Fruit fly (Drosophila melanogaster): ENCODE results near the gene CG32344.

Gene CG32344

DNA sequence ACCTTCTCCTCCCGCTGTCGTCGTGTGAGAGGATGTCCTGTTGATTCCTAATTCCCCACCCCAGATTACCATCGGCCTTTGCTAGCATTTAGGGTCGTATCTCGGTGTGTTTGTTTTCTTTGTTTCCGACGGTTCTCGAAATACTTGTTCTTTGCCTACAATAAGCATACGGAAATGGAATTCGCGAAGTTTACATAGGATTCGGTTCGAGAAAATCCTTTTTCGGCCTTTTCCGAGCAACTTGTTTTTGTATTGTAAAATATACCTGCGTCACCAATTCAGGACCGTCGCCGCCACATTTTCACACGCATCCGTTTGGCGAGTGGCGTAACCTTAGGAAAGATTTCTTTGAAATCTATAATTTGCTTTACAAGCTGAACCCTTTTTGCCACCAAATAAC, 26.1 kb downstream of the CG32344 start:
- TF ChIP-seq usp (GFP tag; optimal IDR thresholded peaks at IDR 0.05) (no peak), sv (GFP tag; optimal IDR thresholded peaks at IDR 0.05) (no peak), ey (GFP tag; optimal IDR thresholded peaks at IDR 0.05) (no peak)

DNA sequence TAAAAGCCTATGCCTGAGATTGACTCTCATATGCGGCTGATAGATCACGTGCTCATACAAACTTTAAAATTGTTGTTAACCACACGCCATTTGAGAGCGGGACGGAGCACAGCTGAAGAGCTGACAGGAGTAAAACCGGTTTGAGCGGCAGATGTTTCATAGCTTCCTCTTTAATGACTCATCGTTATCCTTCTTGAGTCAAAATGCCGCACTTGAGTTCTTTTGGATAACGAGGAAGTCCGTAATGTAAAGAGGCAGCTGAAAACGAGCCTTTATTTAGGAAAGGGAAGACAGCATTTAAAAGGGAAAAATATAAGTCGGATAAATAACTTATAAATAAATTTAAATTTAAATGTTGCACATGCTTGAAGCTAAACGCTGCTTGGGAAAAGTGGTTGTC, 27.3 kb downstream of the CG32344 start:
- TF ChIP-seq dsf (GFP tag; optimal IDR thresholded peaks at IDR 0.05; ENCODE audit: borderline replicate concordance) (no peak), lola (GFP tag; optimal IDR thresholded peaks at IDR 0.05) (no peak), br (GFP tag; optimal IDR thresholded peaks at IDR 0.05) (no peak), woc (GFP tag; optimal IDR thresholded peaks at IDR 0.05) (no peak), psq (GFP tag; optimal IDR thresholded peaks at IDR 0.05) (no peak), Dfd (GFP tag; optimal IDR thresholded peaks at IDR 0.05) (no peak), CrebA (GFP tag; optimal IDR thresholded peaks at IDR 0.05; ENCODE audit: borderline replicate concordance) (no peak), ey (GFP tag; optimal IDR thresholded peaks at IDR 0.05) (no peak), Sp1 (GFP tag; optimal IDR thresholded peaks at IDR 0.05) (no peak), usp (GFP tag; optimal IDR thresholded peaks at IDR 0.05) (no peak), GATAd (GFP tag; optimal IDR thresholded peaks at IDR 0.05) (no peak), CG9705 (GFP tag; optimal IDR thresholded peaks at IDR 0.05) (no peak), sv (GFP tag; optimal IDR thresholded peaks at IDR 0.05) (no peak), Hnf4 (GFP tag; optimal IDR thresholded peaks at IDR 0.05) (no peak), Rel (GFP tag; optimal IDR thresholded peaks at IDR 0.05) (no peak), Rel (tag; optimal IDR thresholded peaks at IDR 0.05) (no peak), OdsH (GFP tag; optimal IDR thresholded peaks at IDR 0.05) (no peak), brk (GFP tag; optimal IDR thresholded peaks at IDR 0.05) (no peak), foxo (GFP tag; optimal IDR thresholded peaks at IDR 0.05) (no peak), N (GFP tag; optimal IDR thresholded peaks at IDR 0.05) (no peak), pan (optimal IDR thresholded peaks at IDR 0.05) (no peak)

DNA sequence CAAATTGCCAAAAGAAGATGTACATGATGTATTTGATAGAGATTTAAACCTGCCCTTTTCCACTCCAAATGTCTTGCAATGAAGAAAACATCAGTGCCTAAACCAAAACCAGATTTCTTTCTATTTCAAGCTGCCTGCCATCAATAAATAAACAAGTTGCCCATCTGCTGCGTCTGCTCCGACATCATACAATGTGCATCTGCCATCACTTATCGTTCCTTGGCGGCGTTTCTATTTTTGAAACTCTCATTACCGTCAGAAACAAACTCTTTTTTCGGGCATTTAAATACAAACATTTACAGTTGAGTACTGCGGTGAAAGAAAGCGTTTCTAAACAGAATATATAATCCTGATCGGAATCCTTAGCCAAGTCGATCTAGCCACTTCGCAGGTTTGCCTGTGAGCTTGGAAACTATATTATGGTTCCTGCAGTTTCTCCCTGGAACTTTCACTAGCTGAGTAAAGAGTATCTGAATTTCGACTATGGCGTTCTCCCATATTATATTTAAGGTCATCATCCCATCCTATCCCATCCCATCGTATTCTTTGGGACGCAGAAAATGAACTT, 29.6 kb downstream of the CG32344 start:
- TF ChIP-seq Dfd (GFP tag; optimal IDR thresholded peaks at IDR 0.05) (no peak), Myc (optimal IDR thresholded peaks at IDR 0.05) (no peak), sage (GFP tag; optimal IDR thresholded peaks at IDR 0.05) (no peak), Hr78 (GFP tag; optimal IDR thresholded peaks at IDR 0.05) (no peak), fru (GFP tag; optimal IDR thresholded peaks at IDR 0.05) (no peak), CG9705 (GFP tag; optimal IDR thresholded peaks at IDR 0.05) (no peak), psq (GFP tag; optimal IDR thresholded peaks at IDR 0.05) (no peak), lola (GFP tag; optimal IDR thresholded peaks at IDR 0.05) (no peak), rgr (GFP tag; optimal IDR thresholded peaks at IDR 0.05) (no peak), Rel (GFP tag; optimal IDR thresholded peaks at IDR 0.05) (no peak), Rel (tag; optimal IDR thresholded peaks at IDR 0.05) (no peak), Sp1 (GFP tag; optimal IDR thresholded peaks at IDR 0.05) (no peak), sv (GFP tag; optimal IDR thresholded peaks at IDR 0.05) (no peak), brk (GFP tag; optimal IDR thresholded peaks at IDR 0.05) (no peak), h (GFP tag; optimal IDR thresholded peaks at IDR 0.05) (no peak)

DNA sequence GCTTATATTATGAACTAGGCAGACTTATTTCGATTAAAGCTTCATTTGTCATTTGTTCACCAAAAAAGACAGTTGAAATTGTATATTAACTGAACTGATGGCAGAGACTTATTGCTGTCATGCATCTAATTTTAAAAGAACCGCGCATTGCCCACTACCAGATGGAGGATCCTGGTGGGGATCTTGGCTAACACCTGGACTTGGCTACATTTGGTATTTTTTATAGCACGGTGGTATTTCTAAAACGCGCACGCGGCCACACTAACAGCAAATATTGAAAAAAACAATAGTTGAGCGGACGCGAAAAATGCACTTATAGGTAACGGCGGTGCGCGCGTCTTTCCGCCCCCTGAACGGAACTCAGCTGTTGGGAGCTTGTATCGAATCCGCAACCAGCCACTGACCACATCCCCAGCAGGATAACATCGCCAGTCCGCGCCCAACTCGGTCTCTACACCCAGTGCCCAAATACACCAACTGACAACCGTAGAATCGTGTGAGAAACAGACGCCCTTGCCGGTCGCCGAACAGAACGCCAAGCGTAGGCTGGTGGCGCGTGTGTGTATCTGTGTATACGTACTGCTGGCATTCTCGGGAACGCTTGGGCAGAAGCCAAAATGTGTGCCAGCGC, 32.3 kb downstream of the CG32344 start:
- no peak for TF ChIP-seq Rel (GFP tag; optimal IDR thresholded peaks at IDR 0.05)
- peak; percentile 44 for TF ChIP-seq Rel (tag; optimal IDR thresholded peaks at IDR 0.05)
- peak; percentile 50 for TF ChIP-seq rgr (GFP tag; optimal IDR thresholded peaks at IDR 0.05)
- TF ChIP-seq Abd-B (GFP tag; optimal IDR thresholded peaks at IDR 0.05), result no peak
- peak; percentile 28 for TF ChIP-seq Myc (optimal IDR thresholded peaks at IDR 0.05)
- peak; percentile 6 for TF ChIP-seq HLH106 (tag; optimal IDR thresholded peaks at IDR 0.05)
- no peak for TF ChIP-seq Vsx2 (GFP tag; optimal IDR thresholded peaks at IDR 0.05; ENCODE audit: partially characterized antibody)
- peak; percentile 35 for TF ChIP-seq h (GFP tag; optimal IDR thresholded peaks at IDR 0.05)
- no peak for TF ChIP-seq dl (GFP tag; optimal IDR thresholded peaks at IDR 0.05; ENCODE audit: insufficient read depth in 1 of 2, partially characterized antibody in 2 of 2)

DNA sequence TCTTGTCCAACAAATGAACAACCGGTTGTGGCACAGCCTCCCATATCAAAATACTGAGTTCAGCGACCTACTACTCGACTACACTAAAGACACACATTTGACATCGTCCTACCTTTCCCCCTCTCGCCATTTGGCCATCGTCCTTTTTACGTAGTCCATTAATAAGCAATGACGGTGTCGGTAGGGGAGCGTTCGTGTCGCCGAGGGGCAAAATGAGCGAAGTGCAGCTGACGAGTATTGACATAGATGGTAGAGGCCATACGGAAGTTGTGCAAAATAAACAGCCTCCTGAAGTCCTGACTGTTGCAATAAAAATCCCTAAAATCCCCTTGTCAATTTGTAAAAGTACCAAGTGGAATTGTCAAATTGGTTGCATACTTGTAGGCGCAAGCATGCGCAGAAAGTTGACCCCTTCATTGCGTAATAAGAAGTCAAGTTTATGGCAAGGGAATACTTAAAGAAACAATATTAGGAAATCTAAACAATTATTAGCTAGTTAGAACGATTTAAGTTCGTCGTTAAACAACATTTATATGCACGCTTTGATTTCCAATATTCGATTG, 32.9 kb downstream of the CG32344 start:
- no peak for TF ChIP-seq jim (GFP tag; optimal IDR thresholded peaks at IDR 0.05)
- no peak for TF ChIP-seq Abd-B (GFP tag; optimal IDR thresholded peaks at IDR 0.05)
- no peak for TF ChIP-seq woc (GFP tag; optimal IDR thresholded peaks at IDR 0.05)
- no peak for TF ChIP-seq dsf (GFP tag; optimal IDR thresholded peaks at IDR 0.05; ENCODE audit: borderline replicate concordance)
- TF ChIP-seq Mio (GFP tag; optimal IDR thresholded peaks at IDR 0.05), result no peak
- TF ChIP-seq Hnf4 (GFP tag; optimal IDR thresholded peaks at IDR 0.05), result no peak
- peak; percentile 15 for TF ChIP-seq Dif (GFP tag; optimal IDR thresholded peaks at IDR 0.05; ENCODE audit: partially characterized antibody)
- TF ChIP-seq Myc (optimal IDR thresholded peaks at IDR 0.05), result peak; percentile 72
- TF ChIP-seq fru (GFP tag; optimal IDR thresholded peaks at IDR 0.05), result no peak
- TF ChIP-seq Jra (GFP tag; optimal IDR thresholded peaks at IDR 0.05), result no peak
- no peak for TF ChIP-seq dmrt93B (GFP tag; optimal IDR thresholded peaks at IDR 0.05)
- no peak for TF ChIP-seq lola (GFP tag; optimal IDR thresholded peaks at IDR 0.05)
- TF ChIP-seq GATAd (GFP tag; optimal IDR thresholded peaks at IDR 0.05), result no peak
- no peak for TF ChIP-seq h (GFP tag; optimal IDR thresholded peaks at IDR 0.05)
- no peak for TF ChIP-seq HLH106 (tag; optimal IDR thresholded peaks at IDR 0.05)
- TF ChIP-seq CG9705 (GFP tag; optimal IDR thresholded peaks at IDR 0.05), result no peak
- TF ChIP-seq Sp1 (GFP tag; optimal IDR thresholded peaks at IDR 0.05), result no peak
- TF ChIP-seq rgr (GFP tag; optimal IDR thresholded peaks at IDR 0.05), result no peak
- TF ChIP-seq Rel (GFP tag; optimal IDR thresholded peaks at IDR 0.05), result no peak
- TF ChIP-seq Rel (tag; optimal IDR thresholded peaks at IDR 0.05), result no peak
- TF ChIP-seq sv (GFP tag; optimal IDR thresholded peaks at IDR 0.05), result no peak
- no peak for TF ChIP-seq CrebA (GFP tag; optimal IDR thresholded peaks at IDR 0.05; ENCODE audit: borderline replicate concordance)
- peak; percentile 72 for TF ChIP-seq N (GFP tag; optimal IDR thresholded peaks at IDR 0.05)
- no peak for TF ChIP-seq Hr83 (GFP tag; optimal IDR thresholded peaks at IDR 0.05; ENCODE audit: poor library complexity, severe bottlenecking)
- no peak for TF ChIP-seq br (GFP tag; optimal IDR thresholded peaks at IDR 0.05)
